Worm (Caenorhabditis elegans): ENCODE measurements around the gene F36A4.5.
A peak's percentile ranks its signal among the peaks of the same experiment; 100 is the strongest.

F36A4.5 gene

ce11 chrIV:4243830-4244406 is 21.4 kb upstream of the F36A4.5 start (continued):
- TF ChIP-seq unc-86 (tag; optimal IDR thresholded peaks at IDR 0.05): no peak
- TF ChIP-seq sdc-2 (tag; optimal IDR thresholded peaks at IDR 0.05): peak; percentile 20

ce11 chrIV:4244510-4244909 is 20.8 kb upstream of the F36A4.5 start, which contains the start of gene col-34:
Gene col-34 (minus strand): TSS chrIV:4244610.
- no peak for TF ChIP-seq fkh-10 (GFP tag; optimal IDR thresholded peaks at IDR 0.05)
- no peak for TF ChIP-seq pax-1 (tag; optimal IDR thresholded peaks at IDR 0.05)
- TF ChIP-seq pat-9 (tag; optimal IDR thresholded peaks at IDR 0.05): no peak
- no peak for TF ChIP-seq madf-2 (tag; optimal IDR thresholded peaks at IDR 0.05)
- no peak for TF ChIP-seq pag-3 (tag; optimal IDR thresholded peaks at IDR 0.05; ENCODE audit: borderline replicate concordance)
- TF ChIP-seq zip-5 (tag; optimal IDR thresholded peaks at IDR 0.05): no peak
- TF ChIP-seq hlh-30 (tag; optimal IDR thresholded peaks at IDR 0.05; ENCODE audit: insufficient read depth): no peak
- TF ChIP-seq ceh-34 (tag; optimal IDR thresholded peaks at IDR 0.05): no peak
- TF ChIP-seq lim-6 (tag; optimal IDR thresholded peaks at IDR 0.05): no peak
- no peak for TF ChIP-seq ceh-24 (tag; optimal IDR thresholded peaks at IDR 0.05)

ce11 chrIV:4246493-4246892 is 18.8 kb upstream of the F36A4.5 start, which contains the start of gene ttr-20:
Gene ttr-20 (plus strand): TSS chrIV:4246793.
- TF ChIP-seq unc-55 (GFP tag; optimal IDR thresholded peaks at IDR 0.05) (no peak), K02D7.2 (tag; optimal IDR thresholded peaks at IDR 0.05) (no peak), pha-2 (tag; optimal IDR thresholded peaks at IDR 0.05) (no peak), odd-2 (tag; optimal IDR thresholded peaks at IDR 0.05) (no peak), nhr-232 (tag; optimal IDR thresholded peaks at IDR 0.05) (no peak), rnt-1 (tag; optimal IDR thresholded peaks at IDR 0.05) (no peak)

ce11 chrIV:4247334-4247733 is 18.0 kb upstream of the F36A4.5 start:
- TF ChIP-seq unc-42 (tag; optimal IDR thresholded peaks at IDR 0.05) (peak; percentile 22), nhr-11 (tag; optimal IDR thresholded peaks at IDR 0.05) (no peak)

- no peak for TF ChIP-seq ceh-14 (tag; optimal IDR thresholded peaks at IDR 0.05)
- TF ChIP-seq pha-2 (tag; optimal IDR thresholded peaks at IDR 0.05): peak; percentile 43
- TF ChIP-seq ceh-30 (tag; optimal IDR thresholded peaks at IDR 0.05): no peak
Observed at ce11 chrIV:4247770-4248169, 17.6 kb upstream of the F36A4.5 start, which contains the start of gene ama-1. Gene ama-1 (plus strand): TSS chrIV:4248070.

- no peak for TF ChIP-seq che-1 (tag; optimal IDR thresholded peaks at IDR 0.05)
- no peak for TF ChIP-seq madf-2 (tag; optimal IDR thresholded peaks at IDR 0.05)
- no peak for TF ChIP-seq unc-86 (tag; optimal IDR thresholded peaks at IDR 0.05)
- no peak for TF ChIP-seq fax-1 (tag; optimal IDR thresholded peaks at IDR 0.05)
- no peak for TF ChIP-seq ref-2 (tag; optimal IDR thresholded peaks at IDR 0.05)
- no peak for TF ChIP-seq C38D4.7 (GFP tag; optimal IDR thresholded peaks at IDR 0.05)
- no peak for TF ChIP-seq pha-2 (tag; optimal IDR thresholded peaks at IDR 0.05)
- no peak for TF ChIP-seq C08G9.2 (tag; optimal IDR thresholded peaks at IDR 0.05)
- no peak for TF ChIP-seq Y22D7AL.16 (tag; optimal IDR thresholded peaks at IDR 0.05)
- TF ChIP-seq lim-6 (tag; optimal IDR thresholded peaks at IDR 0.05): no peak
- TF ChIP-seq unc-3 (GFP tag; conservative IDR thresholded peaks at IDR 0.05): no peak
- TF ChIP-seq unc-3 (tag; optimal IDR thresholded peaks at IDR 0.05): no peak
- TF ChIP-seq K09A11.1 (tag; optimal IDR thresholded peaks at IDR 0.05; ENCODE audit: insufficient read depth): no peak
- no peak for TF ChIP-seq elt-2 (tag; optimal IDR thresholded peaks at IDR 0.05)
- TF ChIP-seq ttx-3 (tag; optimal IDR thresholded peaks at IDR 0.05): no peak
- TF ChIP-seq ceh-14 (tag; optimal IDR thresholded peaks at IDR 0.05): no peak
- TF ChIP-seq pha-4 (tag; optimal IDR thresholded peaks at IDR 0.05): no peak
- no peak for TF ChIP-seq ceh-48 (tag; optimal IDR thresholded peaks at IDR 0.05)
Observed at ce11 chrIV:4254989-4255582, 10.2 kb upstream of the F36A4.5 start.

All from whole organism, late embryonic.